Fruit fly (Drosophila melanogaster): ENCODE measurements around the gene VhaAC39-2.

Gene VhaAC39-2

dm6 chr3R:23112680-23113362 is 46.3 kb downstream of the VhaAC39-2 start, which contains the start of gene Cow (continued):
- TF ChIP-seq CG2199 (GFP tag; IDR thresholded peaks at IDR 0.05), result no peak
- TF ChIP-seq dm (GFP tag; optimal IDR thresholded peaks at IDR 0.05), result no peak
- peak; percentile 38 for TF ChIP-seq CG12071 (GFP tag; optimal IDR thresholded peaks at IDR 0.05)
- no peak for TF ChIP-seq MESR4 (GFP tag; optimal IDR thresholded peaks at IDR 0.05)
- TF ChIP-seq CG10321 (GFP tag; IDR thresholded peaks at IDR 0.05), result no peak
- no peak for TF ChIP-seq sens-2 (GFP tag; IDR thresholded peaks at IDR 0.05)
- TF ChIP-seq salm (tag; optimal IDR thresholded peaks at IDR 0.05), result no peak
- peak; percentile 75 for TF ChIP-seq grau (tag; optimal IDR thresholded peaks at IDR 0.05)
- peak; percentile 26 for TF ChIP-seq Sry-δ (GFP tag; optimal IDR thresholded peaks at IDR 0.05)
- peak; percentile 54 for TF ChIP-seq Bteb2 (GFP tag; optimal IDR thresholded peaks at IDR 0.05)
- peak; percentile 19 for TF ChIP-seq Chrac-16 (GFP tag; optimal IDR thresholded peaks at IDR 0.05)
- no peak for TF ChIP-seq Eip74EF (GFP tag; optimal IDR thresholded peaks at IDR 0.05)
- no peak for TF ChIP-seq CG30431 (GFP tag; optimal IDR thresholded peaks at IDR 0.05)
- TF ChIP-seq CG8359 (GFP tag; optimal IDR thresholded peaks at IDR 0.05; ENCODE audit: borderline replicate concordance), result no peak
- TF ChIP-seq HmgD (GFP tag; optimal IDR thresholded peaks at IDR 0.05), result no peak
- peak; percentile 64 for TF ChIP-seq ind (GFP tag; optimal IDR thresholded peaks at IDR 0.05)
- no peak for TF ChIP-seq da (GFP tag; optimal IDR thresholded peaks at IDR 0.05)
- TF ChIP-seq CG17385 (GFP tag; optimal IDR thresholded peaks at IDR 0.05), result peak; percentile 51
- peak; percentile 31 for TF ChIP-seq CG18262 (tag; optimal IDR thresholded peaks at IDR 0.05)
- TF ChIP-seq Nf-YA (GFP tag; IDR thresholded peaks at IDR 0.05), result peak; percentile 19; the same call in 1 of the 2 replicates
- TF ChIP-seq zen (tag; optimal IDR thresholded peaks at IDR 0.05), result no peak
- TF ChIP-seq CG13296 (GFP tag; optimal IDR thresholded peaks at IDR 0.05), result peak; percentile 71
- peak; percentile 44 for TF ChIP-seq CG2712 (tag; optimal IDR thresholded peaks at IDR 0.05)
- TF ChIP-seq Doc3 (GFP tag; IDR thresholded peaks at IDR 0.05; ENCODE audit: partially characterized antibody), result no peak
- peak; percentile 49 for TF ChIP-seq Hr3 (GFP tag; optimal IDR thresholded peaks at IDR 0.05)
- TF ChIP-seq Hr39 (optimal IDR thresholded peaks at IDR 0.05), result no peak
- TF ChIP-seq CG8924 (tag; optimal IDR thresholded peaks at IDR 0.05), result peak; percentile 55
- peak; percentile 8 for TF ChIP-seq luna (GFP tag; optimal IDR thresholded peaks at IDR 0.05)
- peak; percentile 75 for TF ChIP-seq slbo (GFP tag; IDR thresholded peaks at IDR 0.05)
- TF ChIP-seq CG3726 (GFP tag; IDR thresholded peaks at IDR 0.05), result 0 out of 3 replicates have a peak, but pooled peaks have one; percentile 50
- TF ChIP-seq CG12299 (tag; optimal IDR thresholded peaks at IDR 0.05), result no peak
- TF ChIP-seq Mes4 (GFP tag; optimal IDR thresholded peaks at IDR 0.05), result peak; percentile 4
- TF ChIP-seq odd (GFP tag; optimal IDR thresholded peaks at IDR 0.05), result no peak
- no peak for TF ChIP-seq CG9797 (GFP tag; optimal IDR thresholded peaks at IDR 0.05)
- TF ChIP-seq hth (optimal IDR thresholded peaks at IDR 0.05), result no peak
- TF ChIP-seq Lim3 (GFP tag; IDR thresholded peaks at IDR 0.05), result no peak
- no peak for TF ChIP-seq nerfin-2 (GFP tag; IDR thresholded peaks at IDR 0.05; ENCODE audit: partially characterized antibody)
- no peak for TF ChIP-seq Mrtf (GFP tag; IDR thresholded peaks at IDR 0.05)
- TF ChIP-seq CG10462 (GFP tag; optimal IDR thresholded peaks at IDR 0.05), result no peak
- TF ChIP-seq Atf3 (GFP tag; optimal IDR thresholded peaks at IDR 0.05), result no peak
- no peak for TF ChIP-seq CG16779 (GFP tag; IDR thresholded peaks at IDR 0.05)
- TF ChIP-seq CG9609 (GFP tag; optimal IDR thresholded peaks at IDR 0.05), result peak; percentile 28
- TF ChIP-seq CG17829 (tag; optimal IDR thresholded peaks at IDR 0.05), result peak; percentile 32
- TF ChIP-seq prd (optimal IDR thresholded peaks at IDR 0.05), result no peak
- peak; percentile 75 for TF ChIP-seq prd (GFP tag; IDR thresholded peaks at IDR 0.05)
- no peak for TF ChIP-seq fd96Cb (tag; optimal IDR thresholded peaks at IDR 0.05)
- peak; percentile 56 for TF ChIP-seq org-1 (GFP tag; optimal IDR thresholded peaks at IDR 0.05)
- TF ChIP-seq aop (GFP tag; IDR thresholded peaks at IDR 0.05), result no peak
- TF ChIP-seq chinmo (GFP tag; IDR thresholded peaks at IDR 0.05; ENCODE audit: partially characterized antibody), result no peak
- TF ChIP-seq sqz (GFP tag; optimal IDR thresholded peaks at IDR 0.05), result no peak
- TF ChIP-seq zfh1 (GFP tag; IDR thresholded peaks at IDR 0.05), result peak; percentile 56; the same call in 2 of the 3 replicates

Measured in whole organism, embryonic.